Worm (Caenorhabditis elegans) whole organism, L1 larva: ENCODE data around the gene eak-3.

Source experiments
- C04F5.9 ChIP-seq: sonication (generic microtip); optimal IDR thresholded peaks from 2 replicates; lab custom pipeline; 2016; ENCODE audit warnings: missing genetic modification characterization, missing compliant biosample characterization
- aly-2 ChIP-seq: fragments of 150-350 bp; optimal IDR thresholded peaks from 2 replicates; lab custom pipeline; 2014; ENCODE audit warnings: missing biosample characterization, missing genetic modification characterization
- ama-1 ChIP-seq: fragments of 150-350 bp; optimal IDR thresholded peaks from 2 replicates; lab custom pipeline; 2014
- ceh-8 ChIP-seq: fragments of 200-800 bp; sonication (Bioruptor generic); optimal IDR thresholded peaks from 2 replicates; lab custom pipeline; 2018; ENCODE audit warnings: mild to moderate bottlenecking, missing genetic modification characterization, moderate library complexity, missing compliant biosample characterization
- ces-1 ChIP-seq: fragments of 150-350 bp; optimal IDR thresholded peaks from 2 replicates; lab custom pipeline; 2014; ENCODE audit warnings: missing biosample characterization, missing genetic modification reagents, missing genetic modification characterization
- dpl-1 ChIP-seq, 3 experiments: fragments of 150-350 bp in 2 of 3; sonication (generic microtip) in 1 of 3; optimal IDR thresholded peaks; 2 replicates each; lab custom pipeline; 2014 to 2017; ENCODE audit warnings: missing biosample characterization in 3 of 3, missing genetic modification characterization in 3 of 3, missing genetic modification reagents in 3 of 3
- efl-1 ChIP-seq, 4 experiments: fragments of 150-350 bp; optimal IDR thresholded peaks in 3 of 4; peaks in 1 of 4; 1 replicate in 1 of 4; 2 replicates in 3 of 4; lab custom pipeline; 2014; ENCODE audit warnings: missing biosample characterization in 2 of 4, missing genetic modification characterization in 2 of 4, missing genetic modification reagents in 2 of 4
- efl-3 ChIP-seq: fragments of 200-800 bp; sonication (Bioruptor generic); optimal IDR thresholded peaks from 2 replicates; lab custom pipeline; 2018; ENCODE audit warnings: mild to moderate bottlenecking, missing genetic modification characterization, missing compliant biosample characterization
- egl-13 ChIP-seq: sonication (generic microtip); optimal IDR thresholded peaks from 2 replicates; lab custom pipeline; 2016; ENCODE audit warnings: missing genotype, missing genetic modification reagents, missing genetic modification characterization, missing compliant biosample characterization
- egl-27 ChIP-seq, 2 experiments: fragments of 150-350 bp in 1 of 2; sonication (generic microtip); optimal IDR thresholded peaks; 3 replicates each; lab custom pipeline; 2017 to 2018; ENCODE audit warnings: missing biosample characterization in 2 of 2, missing genetic modification characterization in 2 of 2, missing genetic modification reagents in 2 of 2
- elt-2 ChIP-seq: sonication (generic microtip); optimal IDR thresholded peaks from 2 replicates; lab custom pipeline; 2016; ENCODE audit warnings: missing genetic modification characterization, mild to moderate bottlenecking, inconsistent platforms, missing compliant biosample characterization, missing genetic modification reagents
- ets-5 ChIP-seq: fragments of 200-800 bp; sonication (Bioruptor generic); IDR thresholded peaks from 2 replicates; pipeline ENCODE4 v1.3.6; 2022; ENCODE audit warnings: missing genetic modification characterization, missing compliant biosample characterization
- fkh-8 ChIP-seq: sonication (generic microtip); optimal IDR thresholded peaks from 2 replicates; lab custom pipeline; 2016; ENCODE audit warnings: mild to moderate bottlenecking, missing genetic modification characterization, missing compliant biosample characterization
- grh-1 ChIP-seq: fragments of 200-800 bp; sonication (Bioruptor generic); IDR thresholded peaks from 2 replicates; pipeline ENCODE4 v1.3.6; 2022; ENCODE audit warnings: missing genetic modification reagents, missing genetic modification characterization, missing compliant biosample characterization
- hlh-4 ChIP-seq: sonication (generic microtip); optimal IDR thresholded peaks from 2 replicates; lab custom pipeline; 2016; ENCODE audit warnings: mild to moderate bottlenecking, missing genetic modification characterization, missing compliant biosample characterization
- lin-13 ChIP-seq: fragments of 150-350 bp; optimal IDR thresholded peaks from 2 replicates; lab custom pipeline; 2014; ENCODE audit warnings: missing biosample characterization, missing genetic modification reagents, missing genetic modification characterization
- lin-14 ChIP-seq: fragments of 200-800 bp; sonication (Bioruptor generic); optimal IDR thresholded peaks from 2 replicates; lab custom pipeline; 2018; ENCODE audit warnings: mild to moderate bottlenecking, missing genetic modification characterization, moderate library complexity, missing compliant biosample characterization
- lin-35 ChIP-seq, 2 experiments: fragments of 150-350 bp; optimal IDR thresholded peaks; 2 replicates each; lab custom pipeline; 2014; ENCODE audit warnings: missing biosample characterization in 2 of 2, missing genetic modification characterization in 2 of 2, missing genetic modification reagents in 2 of 2
- lir-3 ChIP-seq: sonication (generic microtip); optimal IDR thresholded peaks from 2 replicates; lab custom pipeline; 2016; ENCODE audit warnings: mild to moderate bottlenecking, missing genetic modification characterization, moderate library complexity, missing compliant biosample characterization; ENCODE audit not compliant: poor library complexity
- lsy-2 ChIP-seq, 2 experiments: fragments of 150-350 bp; optimal IDR thresholded peaks; 2 replicates each; lab custom pipeline; 2014; ENCODE audit warnings: missing biosample characterization in 2 of 2, missing genetic modification characterization in 2 of 2
- mab-9 ChIP-seq: fragments of 200-800 bp; sonication (Bioruptor generic); IDR thresholded peaks from 2 replicates; pipeline ENCODE4 v1.3.6; 2022; ENCODE audit warnings: missing genetic modification reagents, missing genetic modification characterization, missing compliant biosample characterization
- mdl-1 ChIP-seq, 2 experiments: fragments of 150-350 bp; optimal IDR thresholded peaks; 2 replicates each; lab custom pipeline; 2014 to 2017; ENCODE audit warnings: missing biosample characterization in 2 of 2, missing genetic modification characterization in 2 of 2, inconsistent platforms in 1 of 2
- mep-1 ChIP-seq: fragments of 150-350 bp; optimal IDR thresholded peaks from 2 replicates; lab custom pipeline; 2014; ENCODE audit warnings: missing biosample characterization, missing genetic modification characterization
- nhr-20 ChIP-seq: sonication (generic microtip); optimal IDR thresholded peaks from 2 replicates; lab custom pipeline; 2016; ENCODE audit warnings: mild to moderate bottlenecking, missing genetic modification characterization, missing compliant biosample characterization
- nhr-28 ChIP-seq: fragments of 150-350 bp; optimal IDR thresholded peaks from 2 replicates; lab custom pipeline; 2014; ENCODE audit warnings: missing biosample characterization, missing genetic modification characterization
- nhr-47 ChIP-seq: sonication (generic microtip); optimal IDR thresholded peaks from 2 replicates; lab custom pipeline; 2016; ENCODE audit warnings: mild to moderate bottlenecking, missing genetic modification characterization, moderate library complexity, missing compliant biosample characterization
- nhr-76 ChIP-seq: sonication (generic microtip); optimal IDR thresholded peaks from 2 replicates; lab custom pipeline; 2017; ENCODE audit warnings: missing biosample characterization, missing genetic modification characterization
- nhr-84 ChIP-seq: sonication (generic microtip); optimal IDR thresholded peaks from 2 replicates; lab custom pipeline; 2017; ENCODE audit warnings: missing biosample characterization, missing genetic modification characterization
- pag-3 ChIP-seq: sonication (generic microtip); optimal IDR thresholded peaks from 2 replicates; lab custom pipeline; 2017; ENCODE audit warnings: missing genetic modification characterization, mild to moderate bottlenecking, missing compliant biosample characterization, antibody characterized with exemption, borderline replicate concordance; ENCODE audit not compliant: insufficient read depth
- pax-3 ChIP-seq: fragments of 200-800 bp; sonication (Bioruptor generic); optimal IDR thresholded peaks from 2 replicates; lab custom pipeline; 2018; ENCODE audit warnings: mild to moderate bottlenecking, missing genetic modification characterization, moderate library complexity, missing compliant biosample characterization
- snpc-4 ChIP-seq: fragments of 150-350 bp; optimal IDR thresholded peaks from 2 replicates; lab custom pipeline; 2014; ENCODE audit warnings: missing biosample characterization, missing genetic modification characterization
- snu-23 ChIP-seq: sonication (generic microtip); optimal IDR thresholded peaks from 2 replicates; lab custom pipeline; 2016; ENCODE audit warnings: missing genetic modification characterization, missing compliant biosample characterization
- sptf-1 ChIP-seq: fragments of 150-350 bp; optimal IDR thresholded peaks from 2 replicates; lab custom pipeline; 2014; ENCODE audit warnings: missing biosample characterization, missing genetic modification characterization
- sup-37 ChIP-seq: fragments of 200-800 bp; sonication (Bioruptor generic); optimal IDR thresholded peaks from 2 replicates; lab custom pipeline; 2018; ENCODE audit warnings: mild to moderate bottlenecking, missing genetic modification characterization, missing compliant biosample characterization
- tbx-2 ChIP-seq: sonication (generic microtip); optimal IDR thresholded peaks from 2 replicates; lab custom pipeline; 2016; ENCODE audit warnings: missing genetic modification characterization, missing compliant biosample characterization
- tlp-1 ChIP-seq: fragments of 150-350 bp; optimal IDR thresholded peaks from 2 replicates; lab custom pipeline; 2014; ENCODE audit warnings: missing biosample characterization, missing genetic modification characterization
- unc-30 ChIP-seq: sonication (generic microtip); optimal IDR thresholded peaks from 2 replicates; lab custom pipeline; 2017; ENCODE audit warnings: missing biosample characterization, missing genetic modification characterization
- unc-86 ChIP-seq: sonication (generic microtip); optimal IDR thresholded peaks from 2 replicates; lab custom pipeline; 2016; ENCODE audit warnings: missing genetic modification characterization, missing compliant biosample characterization
- unc-98 ChIP-seq: fragments of 200-800 bp; sonication (Bioruptor generic); IDR thresholded peaks from 2 replicates; pipeline ENCODE4 v1.3.6; 2022; ENCODE audit warnings: missing genetic modification characterization, missing compliant biosample characterization
- zag-1 ChIP-seq: fragments of 150-350 bp; optimal IDR thresholded peaks from 2 replicates; lab custom pipeline; 2014; ENCODE audit warnings: missing biosample characterization, missing genetic modification characterization

eak-3 gene

ce11 chrIII:1218221-1218620 lies 41.9 kb upstream of the eak-3 start (continued):
- TF ChIP-seq egl-27 (tag; optimal IDR thresholded peaks at IDR 0.05; lab: Kevin White, UChicago) (no peak), zag-1 (tag; lab: Kevin White, UChicago) (no peak), fkh-8 (tag; lab: Kevin White, UChicago) (no peak), unc-86 (no peak), mdl-1 (tag; optimal IDR thresholded peaks at IDR 0.05; lab: Kevin White, UChicago) (no peak), efl-3 (no peak), lin-13 (GFP tag; lab: Kevin White, UChicago) (peak; percentile 3), lin-35 (GFP tag; optimal IDR thresholded peaks at IDR 0.05; lab: Kevin White, UChicago) (peak in 1 of 2 experiments; percentile 11), snpc-4 (tag; lab: Kevin White, UChicago) (no peak), aly-2 (tag; lab: Kevin White, UChicago) (no peak), tbx-2 (tag; lab: Kevin White, UChicago) (no peak), nhr-76 (no peak), grh-1 (GFP tag; lab: Robert Waterston, UW) (no peak), ceh-8 (GFP tag; lab: Kevin White, UChicago) (no peak), nhr-28 (tag; lab: Kevin White, UChicago) (no peak), sup-37 (GFP tag; lab: Kevin White, UChicago) (no peak), egl-13 (tag; lab: Kevin White, UChicago) (no peak)

- no peak for TF ChIP-seq ceh-8 (GFP tag; lab: Kevin White, UChicago)
- no peak for TF ChIP-seq nhr-20 (tag; lab: Kevin White, UChicago)
- no peak for TF ChIP-seq snu-23 (GFP tag; lab: Kevin White, UChicago)
- no peak for TF ChIP-seq lin-13 (GFP tag; lab: Kevin White, UChicago)
- TF ChIP-seq lin-35 (GFP tag; optimal IDR thresholded peaks at IDR 0.05; lab: Kevin White, UChicago) = no peak
- TF ChIP-seq tlp-1 (tag; lab: Kevin White, UChicago) = no peak
- TF ChIP-seq fkh-8 (tag; lab: Kevin White, UChicago) = no peak
- no peak for TF ChIP-seq elt-2
- no peak for TF ChIP-seq C04F5.9 (tag; lab: Kevin White, UChicago)
- no peak for TF ChIP-seq tbx-2 (tag; lab: Kevin White, UChicago)
- TF ChIP-seq pax-3 (tag; lab: Kevin White, UChicago) = no peak
- TF ChIP-seq mdl-1 (tag; optimal IDR thresholded peaks at IDR 0.05; lab: Kevin White, UChicago) = no peak
- TF ChIP-seq egl-13 (tag; lab: Kevin White, UChicago) = no peak
- TF ChIP-seq pag-3 (tag; lab: Kevin White, UChicago) = no peak
- TF ChIP-seq, all 84 proteins: peak for 0
Observed at ce11 chrIII:1216096-1216495, 39.7 kb upstream of the eak-3 start.

DNA sequence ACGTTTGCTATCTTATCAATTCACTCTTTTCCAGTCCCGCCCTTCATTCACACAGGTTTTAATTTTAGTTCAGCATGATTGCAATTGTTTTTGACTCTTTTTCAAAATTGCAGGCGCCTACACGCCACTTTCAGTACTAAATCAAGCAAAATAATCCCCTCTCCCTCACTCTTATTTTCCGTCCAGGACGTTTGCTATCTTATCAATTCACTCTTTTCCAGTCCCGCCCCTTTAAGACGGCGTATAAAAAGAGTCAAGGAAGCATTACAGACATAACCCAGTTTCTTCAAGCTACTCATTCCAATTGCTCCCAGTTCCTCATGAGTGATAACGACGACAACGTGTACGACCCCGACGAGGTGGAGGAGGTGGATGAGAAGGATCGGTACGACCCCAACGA lies 38.3 kb upstream of the eak-3 start, which contains the start of gene Y119D3B.21:
Y119D3B.21 (plus strand) TSS at position 321 of the 400 bp plus-strand sequence.
- no peak for TF ChIP-seq lir-3 (tag; lab: Kevin White, UChicago)
- TF ChIP-seq mep-1 (tag; lab: Kevin White, UChicago) = no peak
- TF ChIP-seq ceh-8 (GFP tag; lab: Kevin White, UChicago) = no peak
- TF ChIP-seq unc-98 (GFP tag; lab: Robert Waterston, UW) = no peak
- TF ChIP-seq ces-1 (GFP tag; lab: Kevin White, UChicago) = no peak
- TF ChIP-seq elt-2 = peak; percentile 87
- TF ChIP-seq ets-5 (GFP tag; lab: Robert Waterston, UW) = no peak
- TF ChIP-seq mab-9 (GFP tag; lab: Robert Waterston, UW) = no peak
- no peak for TF ChIP-seq snpc-4 (tag; lab: Kevin White, UChicago)
- no peak for TF ChIP-seq lin-13 (GFP tag; lab: Kevin White, UChicago)
- TF ChIP-seq zag-1 (tag; lab: Kevin White, UChicago) = no peak
- TF ChIP-seq lsy-2 (tag; optimal IDR thresholded peaks at IDR 0.05; lab: Kevin White, UChicago) = no peak
- no peak for TF ChIP-seq efl-1 (optimal IDR thresholded peaks at IDR 0.05; lab: Kevin White, UChicago)
- peak in 1 of 2 experiments; percentile 74 for TF ChIP-seq efl-1 (GFP tag; optimal IDR thresholded peaks at IDR 0.05 in 1 of 2; lab: Kevin White, UChicago)
- no peak for TF ChIP-seq fkh-8 (tag; lab: Kevin White, UChicago)
- TF ChIP-seq nhr-28 (tag; lab: Kevin White, UChicago) = no peak
- TF ChIP-seq lin-14 (GFP tag; lab: Kevin White, UChicago) = no peak
- TF ChIP-seq mdl-1 (tag; optimal IDR thresholded peaks at IDR 0.05; lab: Kevin White, UChicago) = no peak
- no peak for TF ChIP-seq C04F5.9 (tag; lab: Kevin White, UChicago)
- TF ChIP-seq unc-86 = no peak
- no peak for TF ChIP-seq nhr-84 (tag; lab: Kevin White, UChicago)
- no peak for TF ChIP-seq sptf-1
- no peak for TF ChIP-seq unc-30
- TF ChIP-seq dpl-1 (GFP tag; optimal IDR thresholded peaks at IDR 0.05; lab: Kevin White, UChicago) = no peak
- TF ChIP-seq hlh-4 = no peak
- TF ChIP-seq nhr-47 (tag; lab: Kevin White, UChicago) = no peak
- TF ChIP-seq ama-1 (lab: Kevin White, UChicago) = peak; percentile 31
- no peak for TF ChIP-seq aly-2 (tag; lab: Kevin White, UChicago)
- peak in 1 of 2 experiments; percentile 31 for TF ChIP-seq lin-35 (GFP tag; optimal IDR thresholded peaks at IDR 0.05; lab: Kevin White, UChicago)
